Worm (Caenorhabditis elegans) whole organism, young adult: ENCODE data around the gene F49F1.5.

Experiments
- B0261.1 ChIP-seq: sonication (generic microtip); optimal IDR thresholded peaks from 2 replicates; lab custom pipeline; 2016; ENCODE audit warnings: mild to moderate bottlenecking, missing genetic modification characterization, moderate library complexity, missing compliant biosample characterization
- C17E4.6 ChIP-seq: fragments of 200-800 bp; sonication (Bioruptor generic); IDR thresholded peaks from 2 replicates; pipeline ENCODE4 v1.3.6; 2022; ENCODE audit warnings: missing genetic modification reagents, missing genetic modification characterization, missing compliant biosample characterization
- F10E7.11 ChIP-seq: sonication (generic microtip); optimal IDR thresholded peaks from 2 replicates; lab custom pipeline; 2017; ENCODE audit warnings: mild to moderate bottlenecking, missing genetic modification characterization, moderate library complexity, missing compliant biosample characterization
- F37B4.10 ChIP-seq: fragments of 200-800 bp; sonication (Bioruptor generic); IDR thresholded peaks from 2 replicates; pipeline ENCODE4 v1.3.6; 2022; ENCODE audit warnings: missing genetic modification characterization, missing compliant biosample characterization
- T26A5.8 ChIP-seq: sonication (generic microtip); optimal IDR thresholded peaks from 2 replicates; lab custom pipeline; 2016; ENCODE audit warnings: missing genetic modification characterization, missing compliant biosample characterization
- aptf-2 ChIP-seq: fragments of 200-800 bp; sonication (Bioruptor generic); conservative IDR thresholded peaks from 2 replicates; pipeline ENCODE4 v1.3.6; 2022; ENCODE audit warnings: missing genetic modification reagents, missing genetic modification characterization, missing compliant biosample characterization
- dpl-1 ChIP-seq: fragments of 150-350 bp; optimal IDR thresholded peaks from 2 replicates; lab custom pipeline; 2014; ENCODE audit warnings: missing biosample characterization, missing genetic modification reagents, missing genetic modification characterization
- him-1 ChIP-seq: sonication (generic microtip); optimal IDR thresholded peaks from 2 replicates; lab custom pipeline; 2016; ENCODE audit warnings: missing genotype, missing genetic modification reagents, missing genetic modification characterization, missing compliant biosample characterization
- hlh-26 ChIP-seq: fragments of 200-800 bp; sonication (Bioruptor generic); conservative IDR thresholded peaks from 2 replicates; pipeline ENCODE4 v1.3.6; 2022; ENCODE audit warnings: missing genetic modification reagents, missing genetic modification characterization, missing compliant biosample characterization
- hmg-1.2 ChIP-seq: fragments of 200-800 bp; sonication (Bioruptor generic); IDR thresholded peaks from 2 replicates; pipeline ENCODE4 v1.3.6; 2022; ENCODE audit warnings: missing genetic modification reagents, missing genetic modification characterization, missing compliant biosample characterization
- madf-8 ChIP-seq: fragments of 200-800 bp; sonication (Bioruptor generic); conservative IDR thresholded peaks from 2 replicates; pipeline ENCODE4 v1.3.6; 2022; ENCODE audit warnings: missing genetic modification reagents, missing genetic modification characterization, missing compliant biosample characterization
- snpc-1.3 ChIP-seq: sonication (generic microtip); optimal IDR thresholded peaks from 2 replicates; lab custom pipeline; 2017; ENCODE audit warnings: missing genetic modification characterization, mild to moderate bottlenecking, missing compliant biosample characterization, antibody characterized with exemption, moderate library complexity, missing genotype, missing genetic modification reagents; ENCODE audit not compliant: insufficient read depth
- snpc-4 ChIP-seq, 5 experiments: fragments of 150-350 bp in 1 of 5; sonication (generic microtip) in 4 of 5; optimal IDR thresholded peaks; 2 replicates each; lab custom pipeline; 2014 to 2018; ENCODE audit warnings: missing genetic modification characterization in 5 of 5, missing biosample characterization in 3 of 5, antibody characterized with exemption in 2 of 5, mild to moderate bottlenecking in 2 of 5, missing compliant biosample characterization in 2 of 5, missing genotype in 2 of 5, moderate library complexity in 2 of 5, missing genetic modification reagents in 1 of 5

- TF ChIP-seq hmg-1.2 (GFP tag; lab: Robert Waterston, UW): no peak
- no peak for TF ChIP-seq snpc-1.3 (tag; lab: Kevin White, UChicago)
- TF ChIP-seq B0261.1 (tag; lab: Kevin White, UChicago): no peak
- no peak for TF ChIP-seq F37B4.10 (GFP tag; lab: Robert Waterston, UW)
- TF ChIP-seq dpl-1 (GFP tag; lab: Kevin White, UChicago): no peak
- TF ChIP-seq snpc-4 (GFP tag; optimal IDR thresholded peaks at IDR 0.05; lab: Kevin White, UChicago): no peak
- no peak for TF ChIP-seq snpc-4 (tag; optimal IDR thresholded peaks at IDR 0.05; lab: Kevin White, UChicago)
- TF ChIP-seq madf-8 (GFP tag; lab: Robert Waterston, UW): no peak
- TF ChIP-seq C17E4.6: no peak
- TF ChIP-seq aptf-2 (GFP tag; lab: Robert Waterston, UW): no peak
- TF ChIP-seq him-1 (tag; lab: Kevin White, UChicago): no peak
- no peak for TF ChIP-seq F10E7.11 (tag; lab: Kevin White, UChicago)
- TF ChIP-seq hlh-26: no peak
- TF ChIP-seq T26A5.8 (tag; lab: Kevin White, UChicago): no peak
These were observed 34.4 kb upstream of the F49F1.5 start, which contains the start of gene K08D10.14 for ce11 chrIV:4154641-4155040.
